Fruit fly (Drosophila melanogaster): ENCODE data around the gene Sirt2.
A peak's percentile ranks its signal among the peaks of the same experiment; 100 is the strongest.

Gene Sirt2

dm6 chr3R:20291106-20291505 is 37.2 kb upstream of the Sirt2 start (continued):
- TF ChIP-seq nerfin-1 (tag; optimal IDR thresholded peaks at IDR 0.05) (no peak), prd (optimal IDR thresholded peaks at IDR 0.05) (no peak), prd (GFP tag; IDR thresholded peaks at IDR 0.05) (no peak), pros (GFP tag; optimal IDR thresholded peaks at IDR 0.05) (peak; percentile 71), Meics (GFP tag; optimal IDR thresholded peaks at IDR 0.05) (no peak), abd-A (tag; optimal IDR thresholded peaks at IDR 0.05) (peak; percentile 70), CG13424 (tag; optimal IDR thresholded peaks at IDR 0.05) (no peak), CG18764 (GFP tag; optimal IDR thresholded peaks at IDR 0.05) (no peak), crol (GFP tag; IDR thresholded peaks at IDR 0.05) (peak; percentile 47; the same call in 1 of the 2 replicates), CG10274 (GFP tag; optimal IDR thresholded peaks at IDR 0.05) (peak; percentile 84), CG18599 (GFP tag; optimal IDR thresholded peaks at IDR 0.05) (no peak), Atf3 (GFP tag; optimal IDR thresholded peaks at IDR 0.05) (no peak), cad (GFP tag; optimal IDR thresholded peaks at IDR 0.05) (peak; percentile 98), Vsx1 (GFP tag; optimal IDR thresholded peaks at IDR 0.05) (no peak), gem (tag; optimal IDR thresholded peaks at IDR 0.05) (no peak), CG10321 (GFP tag; IDR thresholded peaks at IDR 0.05) (peak; percentile 50), CG17912 (GFP tag; optimal IDR thresholded peaks at IDR 0.05) (no peak), sd (tag; optimal IDR thresholded peaks at IDR 0.05) (peak; percentile 67), CG15479 (GFP tag; optimal IDR thresholded peaks at IDR 0.05) (peak; percentile 43)

- TF ChIP-seq Spps (tag; optimal IDR thresholded peaks at IDR 0.05) (no peak), caup (GFP tag; optimal IDR thresholded peaks at IDR 0.05; ENCODE audit: severe bottlenecking) (no peak), CG14710 (tag; optimal IDR thresholded peaks at IDR 0.05) (peak; percentile 9), CG13296 (GFP tag; optimal IDR thresholded peaks at IDR 0.05) (no peak), CG5180 (GFP tag; optimal IDR thresholded peaks at IDR 0.05) (no peak), sc (optimal IDR thresholded peaks at IDR 0.05) (no peak), sc (GFP tag; optimal IDR thresholded peaks at IDR 0.05) (no peak), CG7745 (tag; optimal IDR thresholded peaks at IDR 0.05) (no peak), CG32532 (GFP tag; IDR thresholded peaks at IDR 0.05) (no peak), CG31365 (tag; optimal IDR thresholded peaks at IDR 0.05) (no peak), CG9609 (GFP tag; optimal IDR thresholded peaks at IDR 0.05) (no peak), CG34376 (GFP tag; optimal IDR thresholded peaks at IDR 0.05) (no peak), CG8359 (GFP tag; optimal IDR thresholded peaks at IDR 0.05; ENCODE audit: borderline replicate concordance) (no peak), CG8944 (GFP tag; optimal IDR thresholded peaks at IDR 0.05) (no peak), CG10274 (GFP tag; optimal IDR thresholded peaks at IDR 0.05) (peak; percentile 82), CG18262 (tag; optimal IDR thresholded peaks at IDR 0.05) (peak; percentile 45), TFAM (GFP tag; optimal IDR thresholded peaks at IDR 0.05) (no peak), CG9215 (GFP tag; IDR thresholded peaks at IDR 0.05) (no peak), CG10979 (tag; optimal IDR thresholded peaks at IDR 0.05) (peak; percentile 31), Sin3A (optimal IDR thresholded peaks at IDR 0.05) (no peak), CG3847 (GFP tag; IDR thresholded peaks at IDR 0.05) (no peak), dmrt11E (tag; optimal IDR thresholded peaks at IDR 0.05) (peak; percentile 56), bsh (GFP tag; optimal IDR thresholded peaks at IDR 0.05) (peak in 1 of 2 experiments; percentile 22), CG4730 (GFP tag; IDR thresholded peaks at IDR 0.05) (no peak), gem (tag; optimal IDR thresholded peaks at IDR 0.05) (peak; percentile 16), ind (GFP tag; optimal IDR thresholded peaks at IDR 0.05) (no peak), CG11093 (GFP tag; IDR thresholded peaks at IDR 0.05) (no peak), inv (GFP tag; IDR thresholded peaks at IDR 0.05; ENCODE audit: partially characterized antibody) (no peak), Dip2 (GFP tag; IDR thresholded peaks at IDR 0.05) (no peak), CkIIα-i1 (GFP tag; IDR thresholded peaks at IDR 0.05) (no peak), NfI (GFP tag; optimal IDR thresholded peaks at IDR 0.05) (no peak), lola (GFP tag; optimal IDR thresholded peaks at IDR 0.05) (peak in 1 of 3 experiments; percentile 54), Atf3 (GFP tag; optimal IDR thresholded peaks at IDR 0.05) (no peak), toy (GFP tag; IDR thresholded peaks at IDR 0.05) (no peak)
Observed at dm6 chr3R:20291594-20291993, 36.7 kb upstream of the Sirt2 start.
